Worm (Caenorhabditis elegans): ENCODE results near the gene hda-1.

- TF ChIP-seq Y56A3A.18 (GFP tag; IDR thresholded peaks at IDR 0.05) (no peak), nfya-1 (tag; optimal IDR thresholded peaks at IDR 0.05; ENCODE audit: borderline replicate concordance, insufficient read depth) (no peak), F49E8.2 (tag; optimal IDR thresholded peaks at IDR 0.05; ENCODE audit: insufficient read depth) (no peak), nhr-90 (tag; optimal IDR thresholded peaks at IDR 0.05) (no peak), lag-1 (GFP tag; IDR thresholded peaks at IDR 0.05) (no peak), unc-62 (GFP tag; optimal IDR thresholded peaks at IDR 0.05) (no peak), let-526 (GFP tag; IDR thresholded peaks at IDR 0.05) (no peak), F57A8.1 (GFP tag; optimal IDR thresholded peaks at IDR 0.05) (no peak), Y79H2A.3 (GFP tag; conservative IDR thresholded peaks at IDR 0.05) (no peak)
Observed at ce11 chrV:14522514-14522913, 2.7 kb upstream of the hda-1 start, which contains the start of gene C53A5.16.

Measured in whole organism, young adult.